Worm (Caenorhabditis elegans): ENCODE data around the gene ZK816.1.

The ZK816.1 gene

ce11 chrX:3343620-3344197 is 7.8 kb upstream of the ZK816.1 start:
- peak; percentile 74 for TF ChIP-seq nhr-25 (tag; optimal IDR thresholded peaks at IDR 0.05)
- TF ChIP-seq sma-9 (GFP tag; optimal IDR thresholded peaks at IDR 0.05), result peak; percentile 1
- no peak for TF ChIP-seq sma-9 (tag; optimal IDR thresholded peaks at IDR 0.05)
- TF ChIP-seq lin-11 (tag; optimal IDR thresholded peaks at IDR 0.05), result no peak
- TF ChIP-seq nhr-11 (tag; optimal IDR thresholded peaks at IDR 0.05), result no peak
- TF ChIP-seq zag-1 (tag; optimal IDR thresholded peaks at IDR 0.05), result no peak
- no peak for TF ChIP-seq lsy-2 (tag; optimal IDR thresholded peaks at IDR 0.05)
- TF ChIP-seq nhr-10 (tag; optimal IDR thresholded peaks at IDR 0.05), result no peak
- TF ChIP-seq nhr-21 (tag; optimal IDR thresholded peaks at IDR 0.05), result no peak
- no peak for TF ChIP-seq peb-1 (tag; optimal IDR thresholded peaks at IDR 0.05)
- peak; percentile 23 for TF ChIP-seq ceh-16 (tag; optimal IDR thresholded peaks at IDR 0.05)
- TF ChIP-seq skn-1 (tag; optimal IDR thresholded peaks at IDR 0.05), result no peak
- TF ChIP-seq nhr-129 (tag; optimal IDR thresholded peaks at IDR 0.05), result peak; percentile 24

ce11 chrX:3347904-3348441 is 3.5 kb upstream of the ZK816.1 start, which contains the start of gene ZK816.3:
TSS of gene ZK816.3 (plus strand) at chrX:3348391.
- TF ChIP-seq lin-13 (GFP tag; optimal IDR thresholded peaks at IDR 0.05) (peak; percentile 13), sem-4 (tag; optimal IDR thresholded peaks at IDR 0.05) (no peak), lin-11 (tag; optimal IDR thresholded peaks at IDR 0.05) (peak; percentile 0), nhr-21 (tag; optimal IDR thresholded peaks at IDR 0.05) (peak; percentile 14), unc-55 (GFP tag; optimal IDR thresholded peaks at IDR 0.05) (peak; percentile 31), sma-3 (GFP tag; optimal IDR thresholded peaks at IDR 0.05) (peak; percentile 38), sma-9 (GFP tag; optimal IDR thresholded peaks at IDR 0.05) (peak; percentile 33), sma-9 (tag; optimal IDR thresholded peaks at IDR 0.05) (no peak), nhr-6 (tag; optimal IDR thresholded peaks at IDR 0.05) (no peak), nhr-129 (tag; optimal IDR thresholded peaks at IDR 0.05) (peak; percentile 56), F13H6.1 (tag; optimal IDR thresholded peaks at IDR 0.05) (no peak), fos-1 (tag; optimal IDR thresholded peaks at IDR 0.05) (peak; percentile 41), crh-2 (tag; optimal IDR thresholded peaks at IDR 0.05) (peak; percentile 12)

- TF ChIP-seq lin-11 (tag; optimal IDR thresholded peaks at IDR 0.05) (no peak), R02D3.7 (tag; optimal IDR thresholded peaks at IDR 0.05) (no peak), nhr-77 (tag; optimal IDR thresholded peaks at IDR 0.05) (no peak), nhr-21 (tag; optimal IDR thresholded peaks at IDR 0.05) (no peak), ceh-82 (tag; optimal IDR thresholded peaks at IDR 0.05) (no peak), nhr-25 (tag; optimal IDR thresholded peaks at IDR 0.05) (no peak)
Measured at ce11 chrX:3350306-3350705, 1.2 kb upstream of the ZK816.1 start, which contains the start of gene nspg-4. TSS of gene nspg-4 (minus strand) at chrX:3350406.

- TF ChIP-seq egl-27 (tag; optimal IDR thresholded peaks at IDR 0.05), result no peak
- no peak for TF ChIP-seq zag-1 (tag; optimal IDR thresholded peaks at IDR 0.05)
- TF ChIP-seq ztf-11 (tag; optimal IDR thresholded peaks at IDR 0.05), result no peak
- TF ChIP-seq lin-39 (tag; optimal IDR thresholded peaks at IDR 0.05), result no peak
- no peak for TF ChIP-seq elt-3 (tag; optimal IDR thresholded peaks at IDR 0.05)
- no peak for TF ChIP-seq nhr-11 (tag; optimal IDR thresholded peaks at IDR 0.05)
- TF ChIP-seq mdl-1 (tag; optimal IDR thresholded peaks at IDR 0.05), result no peak
- no peak for TF ChIP-seq nhr-21 (tag; optimal IDR thresholded peaks at IDR 0.05)
- TF ChIP-seq unc-62 (GFP tag; optimal IDR thresholded peaks at IDR 0.05), result no peak
- no peak for TF ChIP-seq gmeb-1 (tag; optimal IDR thresholded peaks at IDR 0.05)
- TF ChIP-seq nhr-25 (tag; optimal IDR thresholded peaks at IDR 0.05), result no peak
- no peak for TF ChIP-seq nhr-6 (tag; optimal IDR thresholded peaks at IDR 0.05)
- no peak for TF ChIP-seq crh-2 (tag; optimal IDR thresholded peaks at IDR 0.05)
- TF ChIP-seq lsy-2 (tag; optimal IDR thresholded peaks at IDR 0.05), result no peak
Measured at ce11 chrX:3362378-3362777, 10.9 kb downstream of the ZK816.1 start, which contains the start of gene dhs-26. TSS of gene dhs-26 (minus strand) at chrX:3362493.

ce11 chrX:3366782-3367181 is 15.3 kb downstream of the ZK816.1 start:
- TF ChIP-seq sma-9 (GFP tag; optimal IDR thresholded peaks at IDR 0.05) (no peak), sma-9 (tag; optimal IDR thresholded peaks at IDR 0.05) (no peak), ZK546.5 (tag; optimal IDR thresholded peaks at IDR 0.05) (no peak), lsy-2 (tag; optimal IDR thresholded peaks at IDR 0.05) (no peak), nhr-129 (tag; optimal IDR thresholded peaks at IDR 0.05) (no peak), lin-11 (tag; optimal IDR thresholded peaks at IDR 0.05) (no peak), nhr-12 (tag; optimal IDR thresholded peaks at IDR 0.05) (no peak), nhr-11 (tag; optimal IDR thresholded peaks at IDR 0.05) (no peak), nhr-25 (tag; optimal IDR thresholded peaks at IDR 0.05) (no peak), nhr-23 (tag; optimal IDR thresholded peaks at IDR 0.05) (no peak), C34F6.9 (tag; optimal IDR thresholded peaks at IDR 0.05) (no peak), ztf-4 (tag; optimal IDR thresholded peaks at IDR 0.05) (no peak)
